Fruit fly (Drosophila melanogaster): ENCODE data around the gene CG14662.

The CG14662 gene

DNA sequence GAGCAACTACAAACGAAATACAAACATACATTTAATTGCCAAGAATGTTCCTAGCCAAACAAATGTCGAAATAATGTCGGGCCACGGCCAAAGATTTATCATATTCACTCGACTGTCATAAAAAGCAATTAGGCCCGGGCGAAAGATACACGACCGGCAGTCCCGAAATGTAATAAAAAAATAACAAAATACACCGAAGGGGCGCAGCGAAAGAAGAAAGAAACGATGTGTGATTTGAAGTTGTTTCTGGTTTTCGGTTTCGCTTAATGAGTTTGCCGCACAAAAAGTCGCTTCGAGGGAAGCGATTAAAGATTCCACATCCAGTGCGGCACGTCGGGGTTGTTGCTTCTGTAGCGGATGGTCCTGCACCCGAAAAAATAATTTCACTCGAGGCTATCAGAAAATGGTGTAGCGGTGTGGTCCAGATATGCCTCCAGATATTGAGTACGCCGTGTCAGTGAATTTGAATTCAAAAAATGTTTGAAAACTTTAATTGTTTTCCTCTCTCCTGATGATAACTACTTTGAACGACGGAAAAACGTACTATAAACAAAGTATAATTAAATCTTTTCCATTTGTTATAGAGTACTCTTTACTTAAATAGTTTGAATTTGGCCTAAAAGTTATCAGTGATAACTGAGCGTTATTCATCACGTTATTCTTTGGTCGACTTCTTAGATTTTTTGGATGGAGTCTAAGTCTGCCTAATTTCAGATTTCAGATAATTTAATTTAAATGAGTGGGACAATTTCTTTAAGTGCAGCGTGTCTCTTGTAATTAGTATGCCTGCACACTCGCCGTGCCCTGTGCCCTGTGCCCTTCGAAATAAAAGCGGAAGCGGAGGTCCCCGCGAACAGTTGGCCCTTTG is 5.4 kb upstream of the CG14662 start (continued):
- TF ChIP-seq CG4820 (GFP tag; optimal IDR thresholded peaks at IDR 0.05) (peak; percentile 56), knrl (GFP tag; IDR thresholded peaks at IDR 0.05; ENCODE audit: partially characterized antibody) (no peak), sd (tag; optimal IDR thresholded peaks at IDR 0.05) (peak; percentile 93), run (tag; optimal IDR thresholded peaks at IDR 0.05) (no peak), CG2875 (GFP tag; optimal IDR thresholded peaks at IDR 0.05) (peak; percentile 55), wor (GFP tag; IDR thresholded peaks at IDR 0.05) (no peak), mld (GFP tag; IDR thresholded peaks at IDR 0.05; ENCODE audit: partially characterized antibody) (no peak), CG1602 (GFP tag; optimal IDR thresholded peaks at IDR 0.05) (peak; percentile 52), Sox100B (GFP tag; optimal IDR thresholded peaks at IDR 0.05) (peak; percentile 76), CG18599 (GFP tag; optimal IDR thresholded peaks at IDR 0.05) (peak; percentile 24), eve (GFP tag; optimal IDR thresholded peaks at IDR 0.05) (peak in 1 of 2 experiments; percentile 80), gem (tag; optimal IDR thresholded peaks at IDR 0.05) (peak; percentile 75), CG16863 (GFP tag; optimal IDR thresholded peaks at IDR 0.05) (peak; percentile 48), D (optimal IDR thresholded peaks at IDR 0.05) (no peak), D (GFP tag; optimal IDR thresholded peaks at IDR 0.05) (peak; percentile 79), CoRest (tag; optimal IDR thresholded peaks at IDR 0.05) (peak; percentile 61), Optix (GFP tag; IDR thresholded peaks at IDR 0.05) (no peak), CG4360 (GFP tag; IDR thresholded peaks at IDR 0.05) (no peak), CG15269 (tag; optimal IDR thresholded peaks at IDR 0.05) (no peak), sens-2 (GFP tag; IDR thresholded peaks at IDR 0.05) (peak; percentile 37; the same call in 1 of the 2 replicates), ind (GFP tag; optimal IDR thresholded peaks at IDR 0.05) (peak; percentile 27), Hey (tag; optimal IDR thresholded peaks at IDR 0.05) (no peak), CG14014 (GFP tag; IDR thresholded peaks at IDR 0.05) (no peak), btn (GFP tag; optimal IDR thresholded peaks at IDR 0.05) (peak; percentile 51), Sry-δ (GFP tag; optimal IDR thresholded peaks at IDR 0.05) (no peak), CG4424 (GFP tag; optimal IDR thresholded peaks at IDR 0.05) (peak; percentile 70), HLH4C (GFP tag; IDR thresholded peaks at IDR 0.05; ENCODE audit: partially characterized antibody) (no peak), CG13424 (tag; optimal IDR thresholded peaks at IDR 0.05) (peak; percentile 38), ranshi (GFP tag; IDR thresholded peaks at IDR 0.05) (0 out of 2 replicates have a peak, but pooled peaks have one; percentile 4), CG17829 (tag; optimal IDR thresholded peaks at IDR 0.05) (peak; percentile 69), H2.0 (GFP tag; IDR thresholded peaks at IDR 0.05) (no peak), CG4707 (GFP tag; optimal IDR thresholded peaks at IDR 0.05) (no peak), CG8924 (tag; optimal IDR thresholded peaks at IDR 0.05) (peak; percentile 71), ATbp (GFP tag; optimal IDR thresholded peaks at IDR 0.05) (peak; percentile 2), dm (GFP tag; optimal IDR thresholded peaks at IDR 0.05) (peak; percentile 26), Aef1 (GFP tag; IDR thresholded peaks at IDR 0.05) (no peak), PHDP (tag; optimal IDR thresholded peaks at IDR 0.05) (peak; percentile 35), CG17328 (GFP tag; IDR thresholded peaks at IDR 0.05) (no peak), p53 (GFP tag; optimal IDR thresholded peaks at IDR 0.05) (peak; percentile 39), luna (GFP tag; optimal IDR thresholded peaks at IDR 0.05) (no peak), CG2889 (GFP tag; IDR thresholded peaks at IDR 0.05) (no peak), zfh1 (GFP tag; IDR thresholded peaks at IDR 0.05) (no peak), CG8944 (GFP tag; optimal IDR thresholded peaks at IDR 0.05) (no peak), CG7745 (tag; optimal IDR thresholded peaks at IDR 0.05) (no peak), dmrt99B (tag; optimal IDR thresholded peaks at IDR 0.05) (peak; percentile 64), unpg (GFP tag; optimal IDR thresholded peaks at IDR 0.05) (peak; percentile 22), CG6791 (GFP tag; IDR thresholded peaks at IDR 0.05; ENCODE audit: partially characterized antibody) (no peak), Sry-β (GFP tag; optimal IDR thresholded peaks at IDR 0.05) (no peak), salm (tag; optimal IDR thresholded peaks at IDR 0.05) (peak; percentile 12)
